Fruit fly (Drosophila melanogaster): Measurements from ENCODE around the gene CG10185.

DNA sequence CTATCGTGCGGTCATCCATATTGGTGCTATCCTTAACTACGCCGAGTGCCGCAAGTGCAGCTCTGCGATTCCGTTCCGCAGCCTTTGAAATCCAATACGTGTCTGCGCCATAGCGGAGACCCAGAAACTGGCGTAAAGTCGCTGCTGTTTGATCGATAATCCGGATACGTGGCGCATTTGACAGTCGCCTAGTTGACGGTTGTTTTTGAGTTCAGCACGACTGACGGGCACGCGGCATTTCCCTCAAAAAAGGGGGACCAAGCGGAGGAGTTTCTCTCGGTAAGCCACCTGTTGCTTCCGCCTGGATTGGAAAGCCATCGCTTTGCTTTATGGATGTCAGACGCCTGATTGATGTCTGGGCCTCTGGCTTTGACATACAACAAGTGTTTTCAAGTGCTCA, at the start of gene CG10185:
- TF ChIP-seq Eip93F (GFP tag; optimal IDR thresholded peaks at IDR 0.05) (no peak), Hr39 (GFP tag; optimal IDR thresholded peaks at IDR 0.05) (no peak), Gug (GFP tag; IDR thresholded peaks at IDR 0.05) (no peak), Sox14 (GFP tag; optimal IDR thresholded peaks at IDR 0.05) (no peak), CG31627 (GFP tag; optimal IDR thresholded peaks at IDR 0.05) (no peak), fkh (GFP tag; optimal IDR thresholded peaks at IDR 0.05) (no peak), cyc (GFP tag; optimal IDR thresholded peaks at IDR 0.05) (no peak)

Measured in whole organism, prepupa.